Worm (Caenorhabditis elegans) whole organism, early embryonic: Measurements from ENCODE around the gene ZK370.6.

Experiments
- B0310.2 ChIP-seq: sonication (generic microtip); optimal IDR thresholded peaks from 2 replicates; lab custom pipeline; 2016; ENCODE audit warnings: mild to moderate bottlenecking, missing genetic modification characterization, missing compliant biosample characterization
- F13C5.2 ChIP-seq: sonication (generic microtip); optimal IDR thresholded peaks from 2 replicates; lab custom pipeline; 2017; ENCODE audit warnings: mild to moderate bottlenecking, missing genetic modification characterization, inconsistent platforms, missing compliant biosample characterization
- aly-1 ChIP-seq: sonication (generic microtip); optimal IDR thresholded peaks from 2 replicates; lab custom pipeline; 2016; ENCODE audit warnings: missing genetic modification characterization, missing compliant biosample characterization
- ama-1 ChIP-seq: fragments of 150-350 bp; optimal IDR thresholded peaks from 2 replicates; lab custom pipeline; 2014
- ceh-13 ChIP-seq: fragments of 200-800 bp; sonication (Bioruptor generic); optimal IDR thresholded peaks from 2 replicates; lab custom pipeline; 2018; ENCODE audit warnings: mild to moderate bottlenecking, missing genetic modification characterization, missing compliant biosample characterization
- ceh-36 ChIP-seq: sonication (generic microtip); optimal IDR thresholded peaks from 2 replicates; lab custom pipeline; 2016; ENCODE audit warnings: missing genetic modification characterization, inconsistent platforms, missing compliant biosample characterization
- ets-7 ChIP-seq: sonication (generic microtip); optimal IDR thresholded peaks from 2 replicates; lab custom pipeline; 2016; ENCODE audit warnings: missing genotype, missing genetic modification characterization, missing compliant biosample characterization
- flt-1 ChIP-seq: fragments of 200-800 bp; sonication (Bioruptor generic); IDR thresholded peaks from 2 replicates; pipeline ENCODE4 v1.3.6; 2022; ENCODE audit warnings: missing genetic modification characterization, missing compliant biosample characterization
- hmbx-1 ChIP-seq: sonication (generic microtip); optimal IDR thresholded peaks from 2 replicates; lab custom pipeline; 2016; ENCODE audit warnings: mild to moderate bottlenecking, missing genetic modification characterization, missing compliant biosample characterization
- hmg-4 ChIP-seq: fragments of 200-800 bp; sonication (Bioruptor generic); optimal IDR thresholded peaks from 2 replicates; lab custom pipeline; 2018; ENCODE audit warnings: mild to moderate bottlenecking, missing genetic modification characterization, missing compliant biosample characterization
- hnd-1 ChIP-seq: sonication (generic microtip); optimal IDR thresholded peaks from 2 replicates; lab custom pipeline; 2016; ENCODE audit warnings: missing genetic modification characterization, missing compliant biosample characterization
- pes-1 ChIP-seq: fragments of 200-800 bp; sonication (Bioruptor generic); IDR thresholded peaks from 2 replicates; pipeline ENCODE4 v1.3.6; 2022; ENCODE audit warnings: missing genetic modification reagents, missing genetic modification characterization, missing compliant biosample characterization
- scrt-1 ChIP-seq: fragments of 200-800 bp; sonication (Bioruptor generic); IDR thresholded peaks from 2 replicates; pipeline ENCODE4 v1.3.6; 2022; ENCODE audit warnings: missing genetic modification characterization, missing compliant biosample characterization
- sea-1 ChIP-seq: fragments of 200-800 bp; sonication (Bioruptor generic); conservative IDR thresholded peaks from 2 replicates; pipeline ENCODE4 v1.3.6; 2022; ENCODE audit warnings: missing genetic modification characterization, missing compliant biosample characterization
- tbx-11 ChIP-seq: fragments of 200-800 bp; sonication (Bioruptor generic); IDR thresholded peaks from 2 replicates; pipeline ENCODE4 v1.3.6; 2022; ENCODE audit warnings: missing genetic modification characterization, missing compliant biosample characterization
- tbx-37 ChIP-seq: fragments of 200-800 bp; sonication (Bioruptor generic); conservative IDR thresholded peaks from 2 replicates; pipeline ENCODE4 v1.3.6; 2022; ENCODE audit warnings: missing genetic modification reagents, missing genetic modification characterization, missing compliant biosample characterization
- tra-4 ChIP-seq: sonication (generic microtip); optimal IDR thresholded peaks from 2 replicates; lab custom pipeline; 2017; ENCODE audit warnings: missing genetic modification characterization, missing compliant biosample characterization

ZK370.6 gene

ce11 chrIII:8763111-8763510 lies 19.5 kb upstream of the ZK370.6 start:
- TF ChIP-seq sea-1 (GFP tag; lab: Robert Waterston, UW) (no peak), ceh-36 (no peak), tbx-11 (GFP tag; lab: Robert Waterston, UW) (no peak), ceh-13 (GFP tag; lab: Kevin White, UChicago) (no peak), hnd-1 (tag; lab: Kevin White, UChicago) (no peak), hmbx-1 (tag; lab: Kevin White, UChicago) (no peak), F13C5.2 (tag; lab: Kevin White, UChicago) (no peak), B0310.2 (tag; lab: Kevin White, UChicago) (no peak), aly-1 (tag; lab: Kevin White, UChicago) (no peak), flt-1 (GFP tag; lab: Robert Waterston, UW) (no peak), tra-4 (tag; lab: Kevin White, UChicago) (no peak), pes-1 (GFP tag; lab: Robert Waterston, UW) (no peak), hmg-4 (GFP tag; lab: Kevin White, UChicago) (no peak), tbx-37 (GFP tag; lab: Robert Waterston, UW) (no peak), ama-1 (lab: Kevin White, UChicago) (no peak), scrt-1 (GFP tag; lab: Robert Waterston, UW) (no peak), ets-7 (no peak)

ce11 chrIII:8762016-8762415 lies 18.4 kb upstream of the ZK370.6 start:
- no peak for TF ChIP-seq pes-1 (GFP tag; lab: Robert Waterston, UW)
- TF ChIP-seq F13C5.2 (tag; lab: Kevin White, UChicago) = no peak
- TF ChIP-seq ceh-13 (GFP tag; lab: Kevin White, UChicago) = no peak
- no peak for TF ChIP-seq B0310.2 (tag; lab: Kevin White, UChicago)
- TF ChIP-seq flt-1 (GFP tag; lab: Robert Waterston, UW) = no peak
- no peak for TF ChIP-seq hmg-4 (GFP tag; lab: Kevin White, UChicago)
- no peak for TF ChIP-seq tra-4 (tag; lab: Kevin White, UChicago)
- no peak for TF ChIP-seq hmbx-1 (tag; lab: Kevin White, UChicago)
- no peak for TF ChIP-seq hnd-1 (tag; lab: Kevin White, UChicago)
- TF ChIP-seq tbx-11 (GFP tag; lab: Robert Waterston, UW) = no peak
- TF ChIP-seq ama-1 (lab: Kevin White, UChicago) = no peak
- no peak for TF ChIP-seq sea-1 (GFP tag; lab: Robert Waterston, UW)
- no peak for TF ChIP-seq ets-7
- TF ChIP-seq ceh-36 = no peak
- TF ChIP-seq tbx-37 (GFP tag; lab: Robert Waterston, UW) = no peak
- no peak for TF ChIP-seq aly-1 (tag; lab: Kevin White, UChicago)
- no peak for TF ChIP-seq scrt-1 (GFP tag; lab: Robert Waterston, UW)

ce11 chrIII:8761040-8761654 lies 17.5 kb upstream of the ZK370.6 start, which contains the start of gene aak-1:
Gene aak-1 (minus strand): TSS chrIII:8761090.
- TF ChIP-seq tbx-11 (GFP tag; lab: Robert Waterston, UW) (no peak), tbx-37 (GFP tag; lab: Robert Waterston, UW) (no peak), ceh-36 (no peak), scrt-1 (GFP tag; lab: Robert Waterston, UW) (no peak), ets-7 (no peak), hnd-1 (tag; lab: Kevin White, UChicago) (no peak), hmbx-1 (tag; lab: Kevin White, UChicago) (no peak), B0310.2 (tag; lab: Kevin White, UChicago) (no peak), F13C5.2 (tag; lab: Kevin White, UChicago) (no peak), ceh-13 (GFP tag; lab: Kevin White, UChicago) (no peak), ama-1 (lab: Kevin White, UChicago) (no peak), aly-1 (tag; lab: Kevin White, UChicago) (no peak), sea-1 (GFP tag; lab: Robert Waterston, UW) (no peak), pes-1 (GFP tag; lab: Robert Waterston, UW) (no peak), flt-1 (GFP tag; lab: Robert Waterston, UW) (no peak), hmg-4 (GFP tag; lab: Kevin White, UChicago) (no peak), tra-4 (tag; lab: Kevin White, UChicago) (no peak)

- TF ChIP-seq ama-1 (lab: Kevin White, UChicago) = no peak
- TF ChIP-seq aly-1 (tag; lab: Kevin White, UChicago) = no peak
- TF ChIP-seq hmbx-1 (tag; lab: Kevin White, UChicago) = no peak
Measured at ce11 chrIII:8754682-8755081, 11.0 kb upstream of the ZK370.6 start, which contains the start of gene tomm-70. Gene tomm-70 (minus strand): TSS chrIII:8754750.

ce11 chrIII:8750606-8751005 lies 7.0 kb upstream of the ZK370.6 start, which contains the start of gene ugtp-1:
Gene ugtp-1 (minus strand): TSS chrIII:8750706.
- no peak for TF ChIP-seq ama-1 (lab: Kevin White, UChicago)
- TF ChIP-seq pes-1 (GFP tag; lab: Robert Waterston, UW) = no peak
- TF ChIP-seq hmbx-1 (tag; lab: Kevin White, UChicago) = no peak
- TF ChIP-seq flt-1 (GFP tag; lab: Robert Waterston, UW) = no peak
- TF ChIP-seq hmg-4 (GFP tag; lab: Kevin White, UChicago) = no peak
- TF ChIP-seq hnd-1 (tag; lab: Kevin White, UChicago) = no peak

ce11 chrIII:8749487-8749886 lies 5.8 kb upstream of the ZK370.6 start, which contains the start of gene sma-2:
Gene sma-2 (plus strand): TSS chrIII:8749680.
- TF ChIP-seq ama-1 (lab: Kevin White, UChicago) (no peak), scrt-1 (GFP tag; lab: Robert Waterston, UW) (no peak), aly-1 (tag; lab: Kevin White, UChicago) (no peak), sea-1 (GFP tag; lab: Robert Waterston, UW) (no peak)

ce11 chrIII:8748620-8749019 lies 5.0 kb upstream of the ZK370.6 start:
- no peak for TF ChIP-seq hnd-1 (tag; lab: Kevin White, UChicago)
- no peak for TF ChIP-seq sea-1 (GFP tag; lab: Robert Waterston, UW)
- TF ChIP-seq tbx-11 (GFP tag; lab: Robert Waterston, UW) = no peak
- TF ChIP-seq hmg-4 (GFP tag; lab: Kevin White, UChicago) = no peak
- no peak for TF ChIP-seq ets-7
- no peak for TF ChIP-seq pes-1 (GFP tag; lab: Robert Waterston, UW)
- no peak for TF ChIP-seq B0310.2 (tag; lab: Kevin White, UChicago)
- no peak for TF ChIP-seq ama-1 (lab: Kevin White, UChicago)
- no peak for TF ChIP-seq F13C5.2 (tag; lab: Kevin White, UChicago)
- TF ChIP-seq ceh-36 = no peak
- TF ChIP-seq aly-1 (tag; lab: Kevin White, UChicago) = no peak
- TF ChIP-seq scrt-1 (GFP tag; lab: Robert Waterston, UW) = no peak
- TF ChIP-seq hmbx-1 (tag; lab: Kevin White, UChicago) = no peak
- no peak for TF ChIP-seq flt-1 (GFP tag; lab: Robert Waterston, UW)
- no peak for TF ChIP-seq ceh-13 (GFP tag; lab: Kevin White, UChicago)
- no peak for TF ChIP-seq tbx-37 (GFP tag; lab: Robert Waterston, UW)
- no peak for TF ChIP-seq tra-4 (tag; lab: Kevin White, UChicago)
